Fruit fly (Drosophila melanogaster) whole organism, embryonic: ENCODE results near the gene Eo.

ENCODE experiments used
- C15 ChIP-seq: fragments of 200-800 bp; sonication (Bioruptor generic); IDR thresholded peaks from 3 replicates; pipeline ENCODE4 v1.3.6; 2022; ENCODE audit warnings: missing biosample characterization, missing genetic modification characterization
- CG10209 ChIP-seq: fragments of 200-800 bp; sonication (Bioruptor generic); optimal IDR thresholded peaks from 3 replicates; lab custom pipeline; 2017; ENCODE audit warnings: missing biosample characterization, mild to moderate bottlenecking, missing genetic modification characterization, missing genetic modification reagents
- CG10366 ChIP-seq: fragments of 200-800 bp; sonication (Bioruptor generic); IDR thresholded peaks from 2 replicates; pipeline ENCODE4 v1.3.6; 2022; ENCODE audit warnings: missing biosample characterization, missing genetic modification characterization
- CG10543 ChIP-seq: fragments of 200-800 bp; sonication (Bioruptor generic); optimal IDR thresholded peaks from 3 replicates; lab custom pipeline; 2017; ENCODE audit warnings: missing biosample characterization, mild to moderate bottlenecking, missing genetic modification characterization, moderate library complexity
- CG11696 ChIP-seq: fragments of 200-800 bp; sonication (Bioruptor generic); IDR thresholded peaks from 2 replicates; pipeline ENCODE4 v1.3.6; 2022; ENCODE audit warnings: missing biosample characterization, missing genetic modification characterization
- CG13123 ChIP-seq: fragments of 200-800 bp; sonication (Bioruptor generic); optimal IDR thresholded peaks from 2 replicates; lab custom pipeline; 2016; ENCODE audit warnings: missing biosample characterization, missing genetic modification characterization
- CG13424 ChIP-seq: fragments of 200-800 bp; sonication (Bioruptor generic); optimal IDR thresholded peaks from 2 replicates; lab custom pipeline; 2019; ENCODE audit warnings: missing biosample characterization, mild to moderate bottlenecking, missing genetic modification characterization, moderate library complexity
- CG13894 ChIP-seq: fragments of 200-800 bp; sonication (Bioruptor generic); optimal IDR thresholded peaks from 3 replicates; lab custom pipeline; 2018; ENCODE audit warnings: missing biosample characterization, mild to moderate bottlenecking, missing genetic modification characterization, moderate library complexity
- CG14860 ChIP-seq: fragments of 200-800 bp; sonication (Bioruptor generic); IDR thresholded peaks from 3 replicates; pipeline ENCODE4 v1.3.6; 2022; ENCODE audit warnings: missing biosample characterization, missing genetic modification characterization; ENCODE audit not compliant: partially characterized antibody
- CG17328 ChIP-seq: fragments of 200-800 bp; sonication (Bioruptor generic); IDR thresholded peaks from 2 replicates; pipeline ENCODE4 v1.3.6; 2022; ENCODE audit warnings: missing biosample characterization, missing genetic modification characterization
- CG1792 ChIP-seq: fragments of 200-800 bp; sonication (Bioruptor generic); optimal IDR thresholded peaks from 2 replicates; lab custom pipeline; 2016; ENCODE audit warnings: missing biosample characterization, missing genetic modification characterization
- CG18476 ChIP-seq: fragments of 200-800 bp; sonication (Bioruptor generic); optimal IDR thresholded peaks from 2 replicates; lab custom pipeline; 2016; ENCODE audit warnings: missing biosample characterization, mild to moderate bottlenecking, missing genetic modification characterization
- CG30431 ChIP-seq: fragments of 200-800 bp; sonication (Bioruptor generic); optimal IDR thresholded peaks from 2 replicates; lab custom pipeline; 2017; ENCODE audit warnings: missing biosample characterization, missing genetic modification characterization
- CG3726 ChIP-seq: fragments of 200-800 bp; sonication (Bioruptor generic); IDR thresholded peaks from 3 replicates; pipeline ENCODE4, ENCODE4 v1.3.6; 2022; ENCODE audit warnings: missing biosample characterization, missing genetic modification characterization
- CG6689 ChIP-seq: fragments of 200-800 bp; sonication (Bioruptor generic); IDR thresholded peaks from 2 replicates; pipeline ENCODE4 v1.3.6; 2022; ENCODE audit warnings: missing biosample characterization, missing genetic modification characterization
- CG6813 ChIP-seq: fragments of 200-800 bp; sonication (Bioruptor generic); optimal IDR thresholded peaks from 2 replicates; lab custom pipeline; 2017; ENCODE audit warnings: missing biosample characterization, missing genetic modification characterization, mild to moderate bottlenecking, moderate library complexity, missing genetic modification reagents
- CG7556 ChIP-seq: fragments of 200-800 bp; sonication (Bioruptor generic); optimal IDR thresholded peaks from 2 replicates; lab custom pipeline; 2017; ENCODE audit warnings: missing biosample characterization, mild to moderate bottlenecking, missing genetic modification characterization
- CG7786 ChIP-seq: fragments of 200-800 bp; sonication (Bioruptor generic); optimal IDR thresholded peaks from 2 replicates; lab custom pipeline; 2016; ENCODE audit warnings: missing biosample characterization, missing genetic modification characterization
- CG8290 ChIP-seq, 3 experiments: fragments of 200-800 bp; sonication (Bioruptor generic); optimal IDR thresholded peaks; 2 replicates each; lab custom pipeline; 2016 to 2019; ENCODE audit warnings: missing biosample characterization in 3 of 3, missing genetic modification characterization in 3 of 3, mild to moderate bottlenecking in 2 of 3, moderate library complexity in 1 of 3
- CTCF ChIP-seq: fragments of 200-800 bp; sonication (Bioruptor generic); optimal IDR thresholded peaks from 2 replicates; lab custom pipeline; 2017; ENCODE audit warnings: missing biosample characterization, mild to moderate bottlenecking, missing genetic modification characterization, moderate library complexity
- CkIIα-i1 ChIP-seq: fragments of 200-800 bp; sonication (Bioruptor generic); IDR thresholded peaks from 2 replicates; pipeline ENCODE4 v1.3.6; 2022; ENCODE audit warnings: missing biosample characterization, missing genetic modification characterization
- CoRest ChIP-seq: fragments of 200-800 bp; sonication (Bioruptor generic); optimal IDR thresholded peaks from 3 replicates; lab custom pipeline; 2018; ENCODE audit warnings: missing biosample characterization, mild to moderate bottlenecking, missing genetic modification characterization, moderate library complexity
- Dip3 ChIP-seq: fragments of 200-800 bp; sonication (Bioruptor generic); optimal IDR thresholded peaks from 3 replicates; lab custom pipeline; 2016; ENCODE audit warnings: missing biosample characterization, missing genetic modification characterization
- Hr78 ChIP-seq, 2 experiments: fragments of 200-800 bp in 1 of 2; fragments of >200 bp in 1 of 2; sonication (Bioruptor generic) in 1 of 2; optimal IDR thresholded peaks; 2 replicates each; lab custom pipeline; 2017 to 2019; ENCODE audit warnings: missing biosample characterization in 2 of 2, missing genetic modification characterization in 2 of 2, mild to moderate bottlenecking in 1 of 2, moderate library complexity in 1 of 2
- Rfx ChIP-seq: fragments of 200-800 bp; sonication (Bioruptor generic); IDR thresholded peaks from 2 replicates; pipeline ENCODE4 v1.3.6; 2022; ENCODE audit warnings: missing biosample characterization, missing genetic modification characterization
- Sin3A ChIP-seq: fragments of >200 bp; optimal IDR thresholded peaks from 2 replicates; lab custom pipeline; 2018
- Sry-β ChIP-seq: fragments of 200-800 bp; sonication (Bioruptor generic); optimal IDR thresholded peaks from 2 replicates; lab custom pipeline; 2018; ENCODE audit warnings: missing biosample characterization, mild to moderate bottlenecking, missing genetic modification characterization, moderate library complexity
- TFAM ChIP-seq: fragments of 200-800 bp; sonication (Bioruptor generic); optimal IDR thresholded peaks from 2 replicates; lab custom pipeline; 2017; ENCODE audit warnings: missing biosample characterization, missing genetic modification characterization, inconsistent platforms
- Tbp ChIP-seq: fragments of >200 bp; optimal IDR thresholded peaks from 2 replicates; lab custom pipeline; 2018; ENCODE audit warnings: missing biosample characterization, missing genetic modification characterization
- Xrp1 ChIP-seq: fragments of 200-800 bp; sonication (Bioruptor generic); IDR thresholded peaks from 2 replicates; pipeline ENCODE4 v1.3.6; 2022; ENCODE audit warnings: missing biosample characterization, missing genetic modification characterization
- az2 ChIP-seq: fragments of 200-800 bp; sonication (Bioruptor generic); optimal IDR thresholded peaks from 3 replicates; lab custom pipeline; 2016; ENCODE audit warnings: missing biosample characterization, missing genetic modification characterization
- cato ChIP-seq: fragments of 200-800 bp; sonication (Bioruptor generic); optimal IDR thresholded peaks from 2 replicates; lab custom pipeline; 2016; ENCODE audit warnings: missing biosample characterization, missing genetic modification characterization, borderline replicate concordance
- dan ChIP-seq: fragments of 200-800 bp; sonication (Bioruptor generic); IDR thresholded peaks from 2 replicates; pipeline ENCODE4 v1.3.6; 2022; ENCODE audit warnings: missing biosample characterization, missing genetic modification characterization
- gfzf ChIP-seq: fragments of 200-800 bp; sonication (Bioruptor generic); optimal IDR thresholded peaks from 2 replicates; lab custom pipeline; 2016; ENCODE audit warnings: missing biosample characterization, mild to moderate bottlenecking, missing genetic modification characterization, moderate library complexity
- grau ChIP-seq: fragments of 200-800 bp; optimal IDR thresholded peaks from 3 replicates; lab custom pipeline; 2019; ENCODE audit warnings: missing biosample characterization, mild to moderate bottlenecking, missing genetic modification characterization, moderate library complexity
- gsb ChIP-seq: fragments of 200-800 bp; sonication (Bioruptor generic); IDR thresholded peaks from 2 replicates; pipeline ENCODE4 v1.3.6; 2022; ENCODE audit warnings: missing biosample characterization, missing genetic modification characterization
- her ChIP-seq: fragments of 200-800 bp; sonication (Bioruptor generic); optimal IDR thresholded peaks from 2 replicates; lab custom pipeline; 2016; ENCODE audit warnings: missing biosample characterization, missing genetic modification characterization
- insv ChIP-seq, 2 experiments: fragments of 200-800 bp; sonication (Bioruptor generic); optimal IDR thresholded peaks; 3 replicates each; lab custom pipeline; 2016 to 2018; ENCODE audit warnings: missing biosample characterization in 2 of 2, missing genetic modification characterization in 2 of 2
- jing ChIP-seq: fragments of 200-800 bp; sonication (Bioruptor generic); optimal IDR thresholded peaks from 2 replicates; lab custom pipeline; 2018; ENCODE audit warnings: missing biosample characterization, mild to moderate bottlenecking, missing genetic modification characterization
- jumu ChIP-seq: fragments of 200-800 bp; sonication (Bioruptor generic); optimal IDR thresholded peaks from 3 replicates; lab custom pipeline; 2016; ENCODE audit warnings: missing biosample characterization, missing genetic modification characterization
- kay ChIP-seq: fragments of 200-800 bp; sonication (Bioruptor generic); optimal IDR thresholded peaks from 2 replicates; lab custom pipeline; 2016; ENCODE audit warnings: missing biosample characterization, missing genetic modification characterization
- org-1 ChIP-seq: fragments of 200-800 bp; sonication (Bioruptor generic); optimal IDR thresholded peaks from 2 replicates; lab custom pipeline; 2017; ENCODE audit warnings: missing biosample characterization, missing genetic modification characterization
- otp ChIP-seq: fragments of 200-800 bp; sonication (Bioruptor generic); IDR thresholded peaks from 3 replicates; pipeline ENCODE4, ENCODE4 v1.3.6; 2022; ENCODE audit warnings: missing biosample characterization, missing genetic modification characterization
- pb ChIP-seq: fragments of 200-800 bp; sonication (Bioruptor generic); optimal IDR thresholded peaks from 3 replicates; lab custom pipeline; 2016; ENCODE audit warnings: missing biosample characterization, missing genetic modification characterization
- prd ChIP-seq, 3 experiments: fragments of >200 bp in 2 of 3; fragments of 200-800 bp in 1 of 3; sonication (Bioruptor generic) in 1 of 3; optimal IDR thresholded peaks in 2 of 3; IDR thresholded peaks in 1 of 3; 2 replicates in 2 of 3; 3 replicates in 1 of 3; pipeline versions ENCODE4 v1.3.6 to Lab custom; 2017 to 2022; ENCODE audit warnings: missing biosample characterization in 1 of 3, missing genetic modification characterization in 1 of 3
- pros ChIP-seq: fragments of 200-800 bp; sonication (Bioruptor generic); optimal IDR thresholded peaks from 3 replicates; lab custom pipeline; 2019; ENCODE audit warnings: missing biosample characterization, mild to moderate bottlenecking, missing genetic modification characterization, moderate library complexity
- pum ChIP-seq: fragments of 200-800 bp; sonication (Bioruptor generic); optimal IDR thresholded peaks from 2 replicates; lab custom pipeline; 2016; ENCODE audit warnings: missing biosample characterization, missing genetic modification characterization
- salm ChIP-seq: fragments of 200-800 bp; sonication (Bioruptor generic); optimal IDR thresholded peaks from 2 replicates; lab custom pipeline; 2018; ENCODE audit warnings: missing biosample characterization, mild to moderate bottlenecking, missing genetic modification characterization
- sr ChIP-seq: fragments of 200-800 bp; sonication (Bioruptor generic); IDR thresholded peaks from 3 replicates; pipeline ENCODE4 v1.3.6; 2022; ENCODE audit warnings: missing biosample characterization, missing genetic modification characterization
- twi ChIP-seq: fragments of 200-800 bp; optimal IDR thresholded peaks from 2 replicates; lab custom pipeline; 2019; ENCODE audit warnings: missing biosample characterization, mild to moderate bottlenecking, missing genetic modification characterization, moderate library complexity
- z ChIP-seq: fragments of 200-800 bp; sonication (Bioruptor generic); IDR thresholded peaks from 3 replicates; pipeline ENCODE4 v1.3.6; 2022; ENCODE audit warnings: missing biosample characterization, missing genetic modification characterization

The Eo gene

dm6 chrX:14947399-14947798 lies 28.8 kb upstream of the Eo start (continued):
- TF ChIP-seq otp (GFP tag; lab: Robert Waterston, UW): peak; percentile 77; the same call in 2 of the 3 replicates
- peak; percentile 18; the same call in 1 of the 2 replicates for TF ChIP-seq CG17328 (GFP tag; lab: Robert Waterston, UW)
- TF ChIP-seq TFAM (GFP tag; lab: Kevin White, UChicago): no peak
- no peak for TF ChIP-seq Sin3A (lab: Kevin White, UChicago)
- peak; percentile 60 for TF ChIP-seq Rfx (GFP tag; lab: Robert Waterston, UW)
- peak; percentile 64 for TF ChIP-seq gsb
- peak; percentile 18 for TF ChIP-seq grau
- peak; percentile 38; the same call in 1 of the 2 replicates for TF ChIP-seq CkIIα-i1 (GFP tag; lab: Robert Waterston, UW)
- TF ChIP-seq kay: peak; percentile 4
- no peak for TF ChIP-seq CG13123 (GFP tag; lab: Kevin White, UChicago)
- no peak for TF ChIP-seq CG18476 (GFP tag; lab: Kevin White, UChicago)
- no peak for TF ChIP-seq Tbp (GFP tag; lab: Kevin White, UChicago)
- no peak for TF ChIP-seq CG30431 (GFP tag; lab: Kevin White, UChicago)
- TF ChIP-seq salm (tag; lab: Kevin White, UChicago): no peak
- no peak for TF ChIP-seq CG14860
- peak; percentile 62 for TF ChIP-seq CTCF
- no peak for TF ChIP-seq CG10366 (GFP tag; lab: Robert Waterston, UW)
- peak; percentile 66; the same call in 1 of the 3 replicates for TF ChIP-seq z (GFP tag; lab: Robert Waterston, UW)
- TF ChIP-seq CG8290 (GFP tag; optimal IDR thresholded peaks at IDR 0.05; lab: Kevin White, UChicago): no peak
- TF ChIP-seq CG8290 (tag; optimal IDR thresholded peaks at IDR 0.05; lab: Kevin White, UChicago): peak; percentile 37 to 63
- no peak for TF ChIP-seq jing (GFP tag; lab: Kevin White, UChicago)
- TF ChIP-seq CG1792: peak; percentile 12
- peak; percentile 60; the same call in 1 of the 2 replicates for TF ChIP-seq CG11696 (GFP tag; lab: Robert Waterston, UW)
- TF ChIP-seq pros (GFP tag; lab: Kevin White, UChicago): peak; percentile 32
- peak; percentile 82 for TF ChIP-seq CG10543 (GFP tag; lab: Kevin White, UChicago)
- TF ChIP-seq Dip3 (GFP tag; lab: Kevin White, UChicago): peak; percentile 15
- 0 out of 2 replicates have a peak, but pooled peaks have one; percentile 23 for TF ChIP-seq CG6689 (GFP tag; lab: Robert Waterston, UW)
- TF ChIP-seq dan (GFP tag; lab: Robert Waterston, UW): no peak
- no peak for TF ChIP-seq org-1 (GFP tag; lab: Kevin White, UChicago)
- no peak for TF ChIP-seq pum (GFP tag; lab: Kevin White, UChicago)
- TF ChIP-seq CG7786: no peak
- peak; percentile 56; the same call in 1 of the 3 replicates for TF ChIP-seq sr (GFP tag; lab: Robert Waterston, UW)
- peak; percentile 46; the same call in 1 of the 3 replicates for TF ChIP-seq C15 (GFP tag; lab: Robert Waterston, UW)
- peak in 1 of 2 experiments; percentile 87 for TF ChIP-seq Hr78 (GFP tag; optimal IDR thresholded peaks at IDR 0.05; lab: Kevin White, UChicago)
- TF ChIP-seq her: no peak
- TF ChIP-seq pb (GFP tag; lab: Kevin White, UChicago): peak; percentile 32
- peak; percentile 7 for TF ChIP-seq CG10209 (GFP tag; lab: Kevin White, UChicago)
- TF ChIP-seq CG7556 (GFP tag; lab: Kevin White, UChicago): peak; percentile 12
- no peak for TF ChIP-seq twi (tag; lab: Kevin White, UChicago)
- TF ChIP-seq CG13894 (tag; lab: Kevin White, UChicago): peak; percentile 16
- TF ChIP-seq CG13424 (tag; lab: Kevin White, UChicago): peak; percentile 25
- no peak for TF ChIP-seq cato
- no peak for TF ChIP-seq CoRest (tag; lab: Kevin White, UChicago)
- no peak for TF ChIP-seq az2 (GFP tag; lab: Kevin White, UChicago)
- no peak for TF ChIP-seq prd (optimal IDR thresholded peaks at IDR 0.05; lab: Kevin White, UChicago)
- 0 out of 3 replicates have a peak, but pooled peaks have one; percentile 6 for TF ChIP-seq prd (GFP tag; IDR thresholded peaks at IDR 0.05; lab: Robert Waterston, UW)
- peak; percentile 53; the same call in 1 of the 3 replicates for TF ChIP-seq CG3726 (GFP tag; lab: Robert Waterston, UW)
- TF ChIP-seq Xrp1 (GFP tag; lab: Robert Waterston, UW): peak; percentile 41; the same call in 1 of the 2 replicates
- peak; percentile 66 for TF ChIP-seq CG6813
- TF ChIP-seq jumu (GFP tag; lab: Kevin White, UChicago): no peak
- peak; percentile 86 for TF ChIP-seq Sry-β (GFP tag; lab: Kevin White, UChicago)
- no peak for TF ChIP-seq insv (GFP tag; optimal IDR thresholded peaks at IDR 0.05; lab: Kevin White, UChicago)
- TF ChIP-seq gfzf (GFP tag; lab: Kevin White, UChicago): no peak
